Worm (Caenorhabditis elegans) whole organism, L2 larva: ENCODE data around the gene rpl-20.
A peak's percentile ranks its signal among the peaks of the same experiment; 100 is the strongest.

Experiments
- C34F6.9 ChIP-seq: fragments of 150-350 bp; optimal IDR thresholded peaks from 2 replicates; lab custom pipeline; 2014; ENCODE audit warnings: missing biosample characterization, missing genetic modification characterization
- F13H6.1 ChIP-seq: sonication (generic microtip); optimal IDR thresholded peaks from 2 replicates; lab custom pipeline; 2016; ENCODE audit warnings: missing genetic modification characterization, missing compliant biosample characterization
- R02D3.7 ChIP-seq: fragments of 150-350 bp; optimal IDR thresholded peaks from 2 replicates; lab custom pipeline; 2014; ENCODE audit warnings: missing biosample characterization, missing genetic modification characterization
- Y55F3AM.14 ChIP-seq: fragments of 200-800 bp; sonication (Bioruptor generic); optimal IDR thresholded peaks from 2 replicates; lab custom pipeline; 2018; ENCODE audit warnings: mild to moderate bottlenecking, missing genetic modification characterization, missing compliant biosample characterization
- ZK546.5 ChIP-seq: sonication (generic microtip); optimal IDR thresholded peaks from 2 replicates; lab custom pipeline; 2017; ENCODE audit warnings: missing biosample characterization, missing genetic modification characterization
- alr-1 ChIP-seq: fragments of 150-350 bp; optimal IDR thresholded peaks from 2 replicates; lab custom pipeline; 2014; ENCODE audit warnings: missing biosample characterization, missing genetic modification characterization
- aly-2 ChIP-seq: fragments of 150-350 bp; optimal IDR thresholded peaks from 2 replicates; lab custom pipeline; 2014; ENCODE audit warnings: missing biosample characterization, missing genetic modification characterization
- ama-1 ChIP-seq: fragments of 150-350 bp; optimal IDR thresholded peaks from 2 replicates; lab custom pipeline; 2018; ENCODE audit warnings: inconsistent platforms
- blmp-1 ChIP-seq: sonication (generic microtip); optimal IDR thresholded peaks from 2 replicates; lab custom pipeline; 2017; ENCODE audit warnings: missing genetic modification characterization, mild to moderate bottlenecking, missing compliant biosample characterization, antibody characterized with exemption, moderate library complexity; ENCODE audit not compliant: insufficient read depth
- ceh-16 ChIP-seq: fragments of 150-350 bp; optimal IDR thresholded peaks from 2 replicates; lab custom pipeline; 2014; ENCODE audit warnings: missing biosample characterization, missing genetic modification characterization
- ceh-82 ChIP-seq: fragments of 150-350 bp; optimal IDR thresholded peaks from 2 replicates; lab custom pipeline; 2014; ENCODE audit warnings: missing biosample characterization, missing genetic modification characterization
- crh-2 ChIP-seq: sonication (generic microtip); optimal IDR thresholded peaks from 2 replicates; lab custom pipeline; 2017; ENCODE audit warnings: missing biosample characterization, missing genetic modification characterization
- dmd-4 ChIP-seq: sonication (generic microtip); optimal IDR thresholded peaks from 2 replicates; lab custom pipeline; 2017; ENCODE audit warnings: missing biosample characterization, missing genetic modification characterization
- egl-27 ChIP-seq: sonication (generic microtip); optimal IDR thresholded peaks from 3 replicates; lab custom pipeline; 2017; ENCODE audit warnings: missing biosample characterization, missing genetic modification reagents, missing genetic modification characterization
- elt-1 ChIP-seq: fragments of 150-350 bp; optimal IDR thresholded peaks from 2 replicates; lab custom pipeline; 2014; ENCODE audit warnings: missing biosample characterization, missing genetic modification characterization
- elt-3 ChIP-seq: sonication (generic microtip); optimal IDR thresholded peaks from 2 replicates; lab custom pipeline; 2017; ENCODE audit warnings: missing biosample characterization, missing genetic modification characterization
- fos-1 ChIP-seq: fragments of 150-350 bp; optimal IDR thresholded peaks from 2 replicates; lab custom pipeline; 2014; ENCODE audit warnings: missing biosample characterization, missing genetic modification characterization
- gmeb-1 ChIP-seq: fragments of 150-350 bp; optimal IDR thresholded peaks from 2 replicates; lab custom pipeline; 2014; ENCODE audit warnings: missing biosample characterization, missing genetic modification characterization
- lin-11 ChIP-seq: fragments of 150-350 bp; sonication (generic microtip); optimal IDR thresholded peaks from 2 replicates; lab custom pipeline; 2014; ENCODE audit warnings: missing biosample characterization, missing genetic modification characterization, inconsistent platforms, mixed read lengths
- lin-13 ChIP-seq: fragments of 150-350 bp; optimal IDR thresholded peaks from 2 replicates; lab custom pipeline; 2014; ENCODE audit warnings: missing biosample characterization, missing genetic modification reagents, missing genetic modification characterization
- lin-39 ChIP-seq: fragments of 150-350 bp; optimal IDR thresholded peaks from 2 replicates; lab custom pipeline; 2014; ENCODE audit warnings: missing biosample characterization, missing genetic modification reagents, missing genetic modification characterization
- lsy-2 ChIP-seq, 2 experiments: fragments of 150-350 bp in 1 of 2; sonication (generic microtip) in 1 of 2; optimal IDR thresholded peaks; 2 replicates each; lab custom pipeline; 2014 to 2017; ENCODE audit warnings: missing biosample characterization in 2 of 2, missing genetic modification characterization in 2 of 2
- mab-5 ChIP-seq: fragments of 150-350 bp; optimal IDR thresholded peaks from 2 replicates; lab custom pipeline; 2014; ENCODE audit warnings: missing biosample characterization, missing genetic modification characterization
- mbf-1 ChIP-seq: sonication (generic microtip); optimal IDR thresholded peaks from 2 replicates; lab custom pipeline; 2017; ENCODE audit warnings: missing biosample characterization, missing genetic modification characterization
- mdl-1 ChIP-seq, 2 experiments: fragments of 150-350 bp in 1 of 2; sonication (generic microtip) in 1 of 2; optimal IDR thresholded peaks; 2 replicates each; lab custom pipeline; 2017; ENCODE audit warnings: missing biosample characterization in 2 of 2, missing genetic modification characterization in 2 of 2
- nhr-10 ChIP-seq: sonication (generic microtip); optimal IDR thresholded peaks from 2 replicates; lab custom pipeline; 2017; ENCODE audit warnings: missing biosample characterization, missing genetic modification characterization
- nhr-11 ChIP-seq: fragments of 150-350 bp; optimal IDR thresholded peaks from 2 replicates; lab custom pipeline; 2014; ENCODE audit warnings: missing biosample characterization, missing genetic modification characterization
- nhr-12 ChIP-seq: fragments of 150-350 bp; optimal IDR thresholded peaks from 2 replicates; lab custom pipeline; 2014; ENCODE audit warnings: missing biosample characterization, missing genetic modification characterization
- nhr-129 ChIP-seq: fragments of 150-350 bp; optimal IDR thresholded peaks from 2 replicates; lab custom pipeline; 2014; ENCODE audit warnings: missing biosample characterization, missing genetic modification characterization
- nhr-21 ChIP-seq: fragments of 150-350 bp; optimal IDR thresholded peaks from 2 replicates; lab custom pipeline; 2014; ENCODE audit warnings: missing biosample characterization, missing genetic modification characterization
- nhr-23 ChIP-seq: fragments of 150-350 bp; optimal IDR thresholded peaks from 2 replicates; lab custom pipeline; 2014; ENCODE audit warnings: missing biosample characterization, missing genetic modification reagents, missing genetic modification characterization
- nhr-237 ChIP-seq: fragments of 150-350 bp; optimal IDR thresholded peaks from 2 replicates; lab custom pipeline; 2014; ENCODE audit warnings: missing biosample characterization, missing genetic modification characterization
- nhr-25 ChIP-seq: fragments of 150-350 bp; sonication (generic microtip); optimal IDR thresholded peaks from 3 replicates; lab custom pipeline; 2014; ENCODE audit warnings: missing biosample characterization, missing genetic modification characterization
- nhr-6 ChIP-seq: fragments of 150-350 bp; optimal IDR thresholded peaks from 2 replicates; lab custom pipeline; 2014; ENCODE audit warnings: missing biosample characterization, missing genetic modification characterization
- nhr-77 ChIP-seq: fragments of 150-350 bp; optimal IDR thresholded peaks from 2 replicates; lab custom pipeline; 2014; ENCODE audit warnings: missing biosample characterization, missing genetic modification characterization
- peb-1 ChIP-seq: fragments of 150-350 bp; optimal IDR thresholded peaks from 2 replicates; lab custom pipeline; 2014; ENCODE audit warnings: missing biosample characterization, missing genetic modification characterization
- sem-4 ChIP-seq: fragments of 150-350 bp; optimal IDR thresholded peaks from 2 replicates; lab custom pipeline; 2014; ENCODE audit warnings: missing biosample characterization, missing genetic modification reagents, missing genetic modification characterization
- skn-1 ChIP-seq: sonication (generic microtip); optimal IDR thresholded peaks from 2 replicates; lab custom pipeline; 2017; ENCODE audit warnings: missing biosample characterization, missing genetic modification characterization
- sma-3 ChIP-seq: sonication (generic microtip); optimal IDR thresholded peaks from 2 replicates; lab custom pipeline; 2016; ENCODE audit warnings: missing genetic modification reagents, missing genetic modification characterization, missing compliant biosample characterization
- sma-9 ChIP-seq, 2 experiments: fragments of 150-350 bp in 1 of 2; sonication (generic microtip) in 1 of 2; optimal IDR thresholded peaks; 2 replicates each; lab custom pipeline; 2014 to 2016; ENCODE audit warnings: missing genetic modification characterization in 2 of 2, mild to moderate bottlenecking in 1 of 2, missing biosample characterization in 1 of 2, missing compliant biosample characterization in 1 of 2, missing genetic modification reagents in 1 of 2, moderate library complexity in 1 of 2
- snpc-4 ChIP-seq: fragments of 150-350 bp; optimal IDR thresholded peaks from 2 replicates; lab custom pipeline; 2014; ENCODE audit warnings: missing biosample characterization, missing genetic modification characterization
- unc-39 ChIP-seq: fragments of 150-350 bp; optimal IDR thresholded peaks from 2 replicates; lab custom pipeline; 2014; ENCODE audit warnings: missing biosample characterization, missing genetic modification characterization
- unc-55 ChIP-seq: fragments of 150-350 bp; sonication (generic microtip); optimal IDR thresholded peaks from 3 replicates; lab custom pipeline; 2014; ENCODE audit warnings: missing biosample characterization, missing genetic modification reagents, missing genetic modification characterization
- unc-62 ChIP-seq: fragments of 150-350 bp; optimal IDR thresholded peaks from 2 replicates; lab custom pipeline; 2014; ENCODE audit warnings: missing biosample characterization, missing genetic modification reagents, missing genetic modification characterization
- zag-1 ChIP-seq: fragments of 150-350 bp; optimal IDR thresholded peaks from 2 replicates; lab custom pipeline; 2014; ENCODE audit warnings: missing biosample characterization, missing genetic modification characterization
- ztf-1 ChIP-seq: fragments of 200-800 bp; sonication (Bioruptor generic); conservative IDR thresholded peaks from 2 replicates; pipeline ENCODE4 v1.3.6; 2022; ENCODE audit warnings: missing genetic modification characterization, missing compliant biosample characterization
- ztf-11 ChIP-seq: sonication (generic microtip); optimal IDR thresholded peaks from 2 replicates; lab custom pipeline; 2017; ENCODE audit warnings: missing biosample characterization, missing genetic modification characterization
- ztf-4 ChIP-seq: fragments of 150-350 bp; optimal IDR thresholded peaks from 2 replicates; lab custom pipeline; 2014; ENCODE audit warnings: missing biosample characterization, missing genetic modification characterization

Gene rpl-20

ce11 chrIV:4705922-4706321 is 43.7 kb downstream of the rpl-20 start:
- TF ChIP-seq unc-39 (tag; lab: Kevin White, UChicago) (no peak), unc-55 (GFP tag; lab: Kevin White, UChicago) (no peak), sem-4 (tag; lab: Kevin White, UChicago) (no peak), mdl-1 (tag; optimal IDR thresholded peaks at IDR 0.05; lab: Kevin White, UChicago) (no peak), R02D3.7 (no peak), ztf-11 (tag; lab: Kevin White, UChicago) (no peak), F13H6.1 (no peak), zag-1 (tag; lab: Kevin White, UChicago) (no peak), ZK546.5 (no peak)

DNA sequence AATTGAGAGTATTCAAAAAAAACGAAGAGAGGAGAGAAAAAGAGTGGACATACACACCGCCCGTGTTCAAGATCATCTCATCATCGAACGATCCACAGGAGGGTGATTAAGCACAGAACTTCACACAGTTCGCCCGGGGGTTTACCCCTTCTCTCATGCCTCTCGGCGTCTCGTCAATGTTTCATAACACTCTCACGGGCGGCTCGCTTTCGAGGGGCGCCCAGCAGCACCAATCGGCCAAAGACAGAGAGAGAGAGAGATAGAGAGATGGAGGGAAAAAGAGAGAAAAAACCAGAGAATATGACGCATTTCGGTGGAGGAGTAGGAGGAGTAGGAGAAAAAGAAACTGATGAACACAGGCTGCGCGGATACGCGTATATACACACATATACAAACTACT is 44.4 kb downstream of the rpl-20 start:
- no peak for TF ChIP-seq ztf-1 (GFP tag; lab: Robert Waterston, UW)
- peak; percentile 24 for TF ChIP-seq nhr-25 (tag; lab: Kevin White, UChicago)
- no peak for TF ChIP-seq sem-4 (tag; lab: Kevin White, UChicago)
- peak; percentile 91 for TF ChIP-seq fos-1 (tag; lab: Kevin White, UChicago)
- no peak for TF ChIP-seq nhr-77
- peak; percentile 60 for TF ChIP-seq C34F6.9
- TF ChIP-seq mdl-1 (tag; optimal IDR thresholded peaks at IDR 0.05; lab: Kevin White, UChicago): no peak
- TF ChIP-seq lin-39 (tag; lab: Kevin White, UChicago): no peak
- TF ChIP-seq nhr-10 (tag; lab: Kevin White, UChicago): no peak
- no peak for TF ChIP-seq mbf-1 (tag; lab: Kevin White, UChicago)
- TF ChIP-seq Y55F3AM.14: peak; percentile 10
- TF ChIP-seq ztf-11 (tag; lab: Kevin White, UChicago): no peak
- TF ChIP-seq mab-5 (tag; lab: Kevin White, UChicago): no peak
- TF ChIP-seq skn-1 (tag; lab: Kevin White, UChicago): no peak
- peak; percentile 15 for TF ChIP-seq ztf-4 (tag; lab: Kevin White, UChicago)
- TF ChIP-seq nhr-21 (tag; lab: Kevin White, UChicago): peak; percentile 0
- TF ChIP-seq zag-1 (tag; lab: Kevin White, UChicago): peak; percentile 40
- TF ChIP-seq ceh-16 (tag; lab: Kevin White, UChicago): no peak
- TF ChIP-seq lsy-2 (tag; optimal IDR thresholded peaks at IDR 0.05; lab: Kevin White, UChicago): peak; percentile 40 to 68
- TF ChIP-seq aly-2 (tag; lab: Kevin White, UChicago): no peak
- TF ChIP-seq nhr-6 (tag; lab: Kevin White, UChicago): no peak
- no peak for TF ChIP-seq ama-1 (lab: Kevin White, UChicago)
- no peak for TF ChIP-seq elt-1 (tag; lab: Kevin White, UChicago)
- no peak for TF ChIP-seq dmd-4 (tag; lab: Kevin White, UChicago)
- peak; percentile 74 for TF ChIP-seq sma-3 (GFP tag; lab: Kevin White, UChicago)
- no peak for TF ChIP-seq ceh-82 (tag; lab: Kevin White, UChicago)
- peak; percentile 75 for TF ChIP-seq F13H6.1
- TF ChIP-seq snpc-4 (tag; lab: Kevin White, UChicago): no peak
- no peak for TF ChIP-seq nhr-237 (tag; lab: Kevin White, UChicago)
- TF ChIP-seq R02D3.7: no peak
- TF ChIP-seq alr-1: no peak
- TF ChIP-seq lin-11 (tag; lab: Kevin White, UChicago): peak; percentile 8
- peak; percentile 76 for TF ChIP-seq nhr-129 (tag; lab: Kevin White, UChicago)
- no peak for TF ChIP-seq nhr-11 (tag; lab: Kevin White, UChicago)
- TF ChIP-seq unc-62 (GFP tag; lab: Kevin White, UChicago): no peak
- TF ChIP-seq unc-55 (GFP tag; lab: Kevin White, UChicago): peak; percentile 60
- TF ChIP-seq elt-3 (tag; lab: Kevin White, UChicago): no peak
- TF ChIP-seq nhr-23 (tag; lab: Kevin White, UChicago): no peak
- TF ChIP-seq egl-27 (tag; lab: Kevin White, UChicago): no peak
- TF ChIP-seq lin-13 (GFP tag; lab: Kevin White, UChicago): peak; percentile 39
- TF ChIP-seq gmeb-1 (tag; lab: Kevin White, UChicago): no peak
- TF ChIP-seq blmp-1 (tag; lab: Kevin White, UChicago): no peak
- TF ChIP-seq peb-1 (tag; lab: Kevin White, UChicago): no peak
- TF ChIP-seq ZK546.5: no peak
- no peak for TF ChIP-seq nhr-12 (tag; lab: Kevin White, UChicago)
- TF ChIP-seq unc-39 (tag; lab: Kevin White, UChicago): no peak
- peak; percentile 68 for TF ChIP-seq sma-9 (GFP tag; optimal IDR thresholded peaks at IDR 0.05; lab: Kevin White, UChicago)
- TF ChIP-seq sma-9 (tag; optimal IDR thresholded peaks at IDR 0.05; lab: Kevin White, UChicago): no peak
- peak; percentile 37 for TF ChIP-seq crh-2
